Fruit fly (Drosophila melanogaster): ENCODE measurements around the gene CG31624.

The CG31624 gene

dm6 chr2L:21195331-21195730, 4.8 kb downstream of the CG31624 start (continued):
- TF ChIP-seq slbo (GFP tag; IDR thresholded peaks at IDR 0.05) (peak; percentile 43; the same call in 1 of the 2 replicates), CG17328 (GFP tag; IDR thresholded peaks at IDR 0.05) (no peak), CG8765 (GFP tag; IDR thresholded peaks at IDR 0.05) (no peak), Dip3 (GFP tag; optimal IDR thresholded peaks at IDR 0.05) (no peak), bbx (GFP tag; IDR thresholded peaks at IDR 0.05; ENCODE audit: partially characterized antibody) (no peak), Meics (GFP tag; optimal IDR thresholded peaks at IDR 0.05) (peak; percentile 36), CG12769 (tag; optimal IDR thresholded peaks at IDR 0.05) (no peak), Camta (GFP tag; optimal IDR thresholded peaks at IDR 0.05) (no peak), Dll (GFP tag; IDR thresholded peaks at IDR 0.05; ENCODE audit: partially characterized antibody) (no peak), Rfx (GFP tag; IDR thresholded peaks at IDR 0.05) (peak; percentile 57; the same call in 1 of the 2 replicates), dmrt11E (tag; optimal IDR thresholded peaks at IDR 0.05) (no peak), MBD-R2 (GFP tag; IDR thresholded peaks at IDR 0.05) (no peak), gsb-n (tag; optimal IDR thresholded peaks at IDR 0.05) (no peak), Hr51 (GFP tag; optimal IDR thresholded peaks at IDR 0.05) (no peak), CG31224 (GFP tag; IDR thresholded peaks at IDR 0.05) (no peak), CG2199 (GFP tag; IDR thresholded peaks at IDR 0.05) (no peak), CG7987 (GFP tag; optimal IDR thresholded peaks at IDR 0.05) (no peak), Hmx (GFP tag; optimal IDR thresholded peaks at IDR 0.05) (no peak), zen2 (GFP tag; IDR thresholded peaks at IDR 0.05; ENCODE audit: partially characterized antibody) (no peak), CG15479 (GFP tag; optimal IDR thresholded peaks at IDR 0.05) (no peak), slou (GFP tag; optimal IDR thresholded peaks at IDR 0.05) (no peak), Med (GFP tag) (peak; percentile 69), CG2678 (tag; optimal IDR thresholded peaks at IDR 0.05) (peak; percentile 49), CG1647 (GFP tag; optimal IDR thresholded peaks at IDR 0.05) (no peak), Dfd (GFP tag; optimal IDR thresholded peaks at IDR 0.05) (no peak), pnt (GFP tag; optimal IDR thresholded peaks at IDR 0.05) (no peak), nmo (GFP tag; optimal IDR thresholded peaks at IDR 0.05) (no peak), dm (GFP tag; optimal IDR thresholded peaks at IDR 0.05) (no peak), Awh (GFP tag; IDR thresholded peaks at IDR 0.05) (no peak), otp (GFP tag; IDR thresholded peaks at IDR 0.05) (no peak), CG4730 (GFP tag; IDR thresholded peaks at IDR 0.05) (no peak), Hmr (GFP tag; optimal IDR thresholded peaks at IDR 0.05) (peak; percentile 18), vnd (GFP tag; IDR thresholded peaks at IDR 0.05; ENCODE audit: partially characterized antibody) (no peak), CG9817 (tag; optimal IDR thresholded peaks at IDR 0.05) (no peak), inv (GFP tag; IDR thresholded peaks at IDR 0.05; ENCODE audit: partially characterized antibody) (no peak), CG7556 (GFP tag; optimal IDR thresholded peaks at IDR 0.05) (no peak), chif (GFP tag; optimal IDR thresholded peaks at IDR 0.05) (no peak), bowl (GFP tag; IDR thresholded peaks at IDR 0.05) (no peak), az2 (GFP tag; optimal IDR thresholded peaks at IDR 0.05) (no peak), YL-1 (GFP tag; optimal IDR thresholded peaks at IDR 0.05) (no peak), CG11085 (GFP tag; IDR thresholded peaks at IDR 0.05) (no peak), pb (GFP tag; optimal IDR thresholded peaks at IDR 0.05) (no peak), amos (GFP tag; IDR thresholded peaks at IDR 0.05; ENCODE audit: partially characterized antibody) (no peak), MTF-1 (GFP tag; optimal IDR thresholded peaks at IDR 0.05; ENCODE audit: borderline replicate concordance) (no peak), Lpt (GFP tag; optimal IDR thresholded peaks at IDR 0.05) (no peak), Hsf (GFP tag; optimal IDR thresholded peaks at IDR 0.05) (no peak), CG8281 (tag; optimal IDR thresholded peaks at IDR 0.05) (no peak), CG9609 (GFP tag; optimal IDR thresholded peaks at IDR 0.05) (no peak), exex (tag; optimal IDR thresholded peaks at IDR 0.05) (peak; percentile 33), PHDP (tag; optimal IDR thresholded peaks at IDR 0.05) (no peak), yki (optimal IDR thresholded peaks at IDR 0.05) (no peak), CG2712 (tag; optimal IDR thresholded peaks at IDR 0.05) (no peak)
